Worm (Caenorhabditis elegans) whole organism, L4 larva: ENCODE measurements around the gene F35C11.5.

ENCODE experiments used
- Y75B8A.6 ChIP-seq: fragments of 200-800 bp; sonication (Bioruptor generic); IDR thresholded peaks from 2 replicates; pipeline ENCODE4 v1.3.6; 2022; ENCODE audit warnings: missing genetic modification reagents, missing genetic modification characterization, missing compliant biosample characterization
- ceh-62 ChIP-seq: sonication (generic microtip); optimal IDR thresholded peaks from 2 replicates; lab custom pipeline; 2017; ENCODE audit warnings: missing biosample characterization, missing genetic modification characterization
- dpl-1 ChIP-seq: fragments of 150-350 bp; optimal IDR thresholded peaks from 2 replicates; lab custom pipeline; 2014; ENCODE audit warnings: missing biosample characterization, missing genetic modification reagents, missing genetic modification characterization
- dve-1 ChIP-seq: sonication (generic microtip); optimal IDR thresholded peaks from 2 replicates; lab custom pipeline; 2017; ENCODE audit warnings: antibody characterized with exemption, mild to moderate bottlenecking, missing genetic modification characterization, missing compliant biosample characterization; ENCODE audit not compliant: insufficient read depth
- fos-1 ChIP-seq: fragments of 150-350 bp; optimal IDR thresholded peaks from 2 replicates; lab custom pipeline; 2014; ENCODE audit warnings: missing biosample characterization, missing genetic modification characterization
- nhr-11 ChIP-seq: fragments of 150-350 bp; optimal IDR thresholded peaks from 2 replicates; lab custom pipeline; 2014; ENCODE audit warnings: missing biosample characterization, missing genetic modification characterization
- nhr-28 ChIP-seq: fragments of 150-350 bp; optimal IDR thresholded peaks from 2 replicates; lab custom pipeline; 2014; ENCODE audit warnings: missing biosample characterization, missing genetic modification characterization
- pha-4 ChIP-seq, 2 experiments: fragments of 150-350 bp in 1 of 2; fragments of 200-800 bp in 1 of 2; sonication (Bioruptor generic) in 1 of 2; IDR thresholded peaks in 1 of 2; optimal IDR thresholded peaks in 1 of 2; 2 replicates each; pipeline versions ENCODE4 v1.3.6 to Lab custom; 2014 to 2022; ENCODE audit warnings: missing genetic modification characterization in 2 of 2, missing genetic modification reagents in 2 of 2, missing biosample characterization in 1 of 2, missing compliant biosample characterization in 1 of 2
- snpc-4 ChIP-seq: fragments of 150-350 bp; optimal IDR thresholded peaks from 2 replicates; lab custom pipeline; 2014; ENCODE audit warnings: missing biosample characterization, missing genetic modification characterization
- spr-1 ChIP-seq: sonication (generic microtip); optimal IDR thresholded peaks from 2 replicates; lab custom pipeline; 2016; ENCODE audit warnings: mild to moderate bottlenecking, missing genetic modification characterization, missing compliant biosample characterization
- tra-1 ChIP-seq: fragments of 200-800 bp; sonication (Bioruptor generic); IDR thresholded peaks from 2 replicates; pipeline ENCODE4 v1.3.6; 2022; ENCODE audit warnings: missing genetic modification reagents, missing genetic modification characterization, missing compliant biosample characterization
- zip-2 ChIP-seq: fragments of 150-350 bp; optimal IDR thresholded peaks from 2 replicates; lab custom pipeline; 2014; ENCODE audit warnings: missing biosample characterization, missing genetic modification characterization
- ztf-11 ChIP-seq: fragments of 150-350 bp; optimal IDR thresholded peaks from 2 replicates; lab custom pipeline; 2014; ENCODE audit warnings: missing biosample characterization, missing genetic modification characterization

ce11 chrII:8246476-8246875, 7.1 kb upstream of the F35C11.5 start, which contains the start of gene F35C11.3:
- no peak for TF ChIP-seq tra-1 (GFP tag; lab: Robert Waterston, UW)
- TF ChIP-seq ceh-62 (tag; lab: Kevin White, UChicago), result no peak
- no peak for TF ChIP-seq spr-1 (tag; lab: Kevin White, UChicago)
- TF ChIP-seq fos-1 (tag; lab: Kevin White, UChicago), result no peak
- no peak for TF ChIP-seq snpc-4 (tag; lab: Kevin White, UChicago)
- no peak for TF ChIP-seq dve-1 (tag; lab: Kevin White, UChicago)
- TF ChIP-seq pha-4 (GFP tag; IDR thresholded peaks at IDR 0.05; lab: Robert Waterston, UW), result no peak
- no peak for TF ChIP-seq pha-4 (tag; optimal IDR thresholded peaks at IDR 0.05; lab: Kevin White, UChicago)
- TF ChIP-seq nhr-28 (tag; lab: Kevin White, UChicago), result no peak
- TF ChIP-seq Y75B8A.6 (GFP tag; lab: Robert Waterston, UW), result no peak
- TF ChIP-seq nhr-11 (tag; lab: Kevin White, UChicago), result no peak
- TF ChIP-seq dpl-1 (GFP tag; lab: Kevin White, UChicago), result no peak
- no peak for TF ChIP-seq zip-2 (tag; lab: Kevin White, UChicago)
- no peak for TF ChIP-seq ztf-11
